Worm (Caenorhabditis elegans): ENCODE data around the gene M70.1.

DNA sequence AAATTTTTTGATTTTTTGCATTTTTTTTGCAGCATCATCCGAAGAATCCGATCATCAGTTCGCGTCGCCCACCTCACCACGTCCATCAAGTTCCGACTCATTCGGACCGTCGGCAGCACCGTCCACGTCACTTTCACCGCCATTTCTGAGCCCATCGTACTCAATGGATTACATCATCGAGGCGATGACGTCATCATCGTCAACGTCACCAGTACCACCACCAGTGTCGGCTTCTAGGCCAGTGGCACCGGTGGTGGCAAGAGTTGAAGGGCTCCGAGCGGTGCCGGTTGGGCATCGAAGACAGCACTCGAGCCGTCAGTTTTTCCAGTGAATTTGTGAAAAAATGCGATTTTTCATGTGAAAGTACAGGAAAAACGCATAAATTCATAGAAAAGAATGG lies 22.0 kb upstream of the M70.1 start:
- TF ChIP-seq lin-13 (GFP tag; optimal IDR thresholded peaks at IDR 0.05) (no peak), unc-130 (tag; optimal IDR thresholded peaks at IDR 0.05) (no peak), jun-1 (tag; optimal IDR thresholded peaks at IDR 0.05) (no peak), elt-3 (tag; optimal IDR thresholded peaks at IDR 0.05) (no peak), ces-1 (GFP tag; optimal IDR thresholded peaks at IDR 0.05) (no peak), C16A3.4 (tag; optimal IDR thresholded peaks at IDR 0.05) (no peak), ets-5 (GFP tag; IDR thresholded peaks at IDR 0.05) (no peak), lir-3 (tag; optimal IDR thresholded peaks at IDR 0.05; ENCODE audit: poor library complexity) (no peak), lin-35 (GFP tag; optimal IDR thresholded peaks at IDR 0.05) (no peak), fos-1 (tag; optimal IDR thresholded peaks at IDR 0.05) (no peak), dpl-1 (GFP tag; optimal IDR thresholded peaks at IDR 0.05) (no peak), snpc-4 (tag; optimal IDR thresholded peaks at IDR 0.05) (no peak), zag-1 (tag; optimal IDR thresholded peaks at IDR 0.05) (no peak), ztf-4 (tag; optimal IDR thresholded peaks at IDR 0.05) (no peak)
